Fruit fly (Drosophila melanogaster) whole organism, pupa: ENCODE measurements around the gene rdog.

Experiments used
- CG13204 ChIP-seq: fragments of 200-800 bp; sonication (Bioruptor generic); optimal IDR thresholded peaks from 2 replicates; lab custom pipeline; 2018; ENCODE audit warnings: missing biosample characterization, mild to moderate bottlenecking, missing genetic modification characterization, moderate library complexity
- CG14655 ChIP-seq: fragments of 200-800 bp; sonication (Bioruptor generic); optimal IDR thresholded peaks from 3 replicates; lab custom pipeline; 2017; ENCODE audit warnings: mild to moderate bottlenecking, missing biosample characterization, missing genetic modification reagents, missing genetic modification characterization
- CG15710 ChIP-seq: fragments of 200-800 bp; sonication (Bioruptor generic); optimal IDR thresholded peaks from 2 replicates; lab custom pipeline; 2018; ENCODE audit warnings: missing biosample characterization, mild to moderate bottlenecking, missing genetic modification characterization, moderate library complexity
- CG32121 ChIP-seq: fragments of 200-800 bp; sonication (Bioruptor generic); IDR thresholded peaks from 2 replicates; pipeline ENCODE4 v1.3.6; 2022; ENCODE audit warnings: missing biosample characterization, missing genetic modification characterization
- CG34367 ChIP-seq: fragments of 200-800 bp; sonication (Bioruptor generic); optimal IDR thresholded peaks from 2 replicates; lab custom pipeline; 2018; ENCODE audit warnings: missing biosample characterization, mild to moderate bottlenecking, missing genetic modification characterization
- CG4496 ChIP-seq: fragments of 200-800 bp; sonication (Bioruptor generic); IDR thresholded peaks from 3 replicates; pipeline ENCODE4 v1.3.6; 2022; ENCODE audit warnings: missing biosample characterization, missing genetic modification characterization
- CG8159 ChIP-seq: fragments of 200-800 bp; sonication (Bioruptor generic); optimal IDR thresholded peaks from 3 replicates; lab custom pipeline; 2018; ENCODE audit warnings: missing biosample characterization, mild to moderate bottlenecking, missing genetic modification characterization, moderate library complexity
- CG8301 ChIP-seq: fragments of 200-800 bp; sonication (Bioruptor generic); optimal IDR thresholded peaks from 2 replicates; lab custom pipeline; 2018; ENCODE audit warnings: missing biosample characterization, mild to moderate bottlenecking, missing genetic modification characterization
- Ets98B ChIP-seq: fragments of 200-800 bp; sonication (Bioruptor generic); IDR thresholded peaks from 2 replicates; pipeline ENCODE4 v1.3.6; 2022; ENCODE audit warnings: missing biosample characterization, missing genetic modification characterization
- rn ChIP-seq: fragments of 200-800 bp; sonication (Bioruptor generic); IDR thresholded peaks from 2 replicates; pipeline ENCODE4 v1.3.6; 2022; ENCODE audit warnings: missing biosample characterization, missing genetic modification characterization

DNA sequence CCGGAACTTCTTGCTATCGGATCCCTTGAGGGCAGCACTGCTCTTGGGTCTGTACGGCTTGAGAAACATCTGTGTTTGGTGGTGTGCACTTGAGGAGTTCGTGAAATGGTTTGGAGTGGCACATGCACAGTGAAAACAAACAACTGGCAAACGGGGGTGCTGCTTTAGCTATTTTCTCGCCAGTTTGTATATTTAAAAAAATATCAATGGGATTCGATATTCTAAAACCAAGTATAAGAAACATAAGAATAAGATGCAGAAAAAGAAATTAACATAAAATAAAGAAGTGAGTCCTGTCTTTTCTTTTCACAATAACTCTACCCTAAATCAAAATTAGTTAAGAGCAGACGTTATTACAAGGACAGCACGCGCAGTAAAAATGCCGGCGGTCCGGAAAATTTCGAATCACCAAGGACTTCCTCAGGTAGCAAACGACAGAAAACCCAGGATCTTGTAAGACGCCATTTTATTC, 6.3 kb upstream of the rdog start, which contains the start of gene eIF2D:
- TF ChIP-seq CG8301 (peak; percentile 61), rn (GFP tag; lab: Robert Waterston, UW) (no peak), CG4496 (GFP tag; lab: Robert Waterston, UW) (peak; percentile 68; the same call in 2 of the 3 replicates), CG13204 (no peak), CG15710 (tag; lab: Kevin White, UChicago) (peak; percentile 42), CG34367 (peak; percentile 28), CG8159 (tag; lab: Kevin White, UChicago) (peak; percentile 59), CG14655 (no peak), CG32121 (GFP tag; lab: Robert Waterston, UW) (peak; percentile 50), Ets98B (peak; percentile 73)
